Worm (Caenorhabditis elegans): ENCODE data around the gene smex-2.
"Not testable (repeated sequence)": the region's sequence is repeated elsewhere in the genome, so short reads cannot be mapped to it uniquely, and the experiment has no call there.

The smex-2 gene

DNA sequence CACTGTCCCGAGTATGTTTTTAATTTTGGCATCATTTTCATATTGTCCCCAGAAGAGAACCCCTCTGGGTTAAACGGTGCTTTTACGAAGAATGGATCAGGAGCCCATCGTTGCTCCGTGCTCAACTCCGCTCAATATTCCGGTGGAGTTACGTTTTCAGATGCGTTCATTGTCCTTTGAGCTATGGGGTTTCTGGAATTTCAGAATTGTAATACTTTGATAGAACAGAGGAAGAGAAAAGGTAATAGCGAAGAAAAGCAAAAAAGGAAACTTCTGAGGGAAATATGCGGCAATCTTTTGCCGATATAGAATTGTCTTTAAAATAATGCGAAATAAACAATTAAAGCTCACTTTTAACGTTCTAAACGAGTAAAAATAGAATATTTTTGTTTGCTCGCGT lies 41.3 kb downstream of the smex-2 start, which contains the start of gene Y40A1A.3:
Y40A1A.3 (minus strand) TSS at position 101 of the 400 bp plus-strand sequence.
- TF ChIP-seq bed-1 (GFP tag; IDR thresholded peaks at IDR 0.05) (no peak), cebp-2 (GFP tag; IDR thresholded peaks at IDR 0.05) (no peak), snpc-1.3 (tag; optimal IDR thresholded peaks at IDR 0.05; ENCODE audit: insufficient read depth) (no peak), zim-3 (tag; optimal IDR thresholded peaks at IDR 0.05) (no peak), F33H1.4 (GFP tag; IDR thresholded peaks at IDR 0.05) (no peak), nhr-120 (GFP tag; IDR thresholded peaks at IDR 0.05) (no peak), ztf-26 (tag; optimal IDR thresholded peaks at IDR 0.05) (no peak), dpff-1 (tag; optimal IDR thresholded peaks at IDR 0.05) (no peak), hmg-20 (GFP tag; IDR thresholded peaks at IDR 0.05) (no peak), lin-26 (GFP tag; IDR thresholded peaks at IDR 0.05) (no peak), akir-1 (GFP tag; optimal IDR thresholded peaks at IDR 0.05) (no peak), unc-62 (GFP tag; optimal IDR thresholded peaks at IDR 0.05) (no peak), lsy-27 (tag; optimal IDR thresholded peaks at IDR 0.05; ENCODE audit: borderline replicate concordance, insufficient read depth) (no peak), Y79H2A.3 (GFP tag; conservative IDR thresholded peaks at IDR 0.05) (no peak), F39B2.1 (GFP tag; IDR thresholded peaks at IDR 0.05) (no peak), mxl-1 (tag; optimal IDR thresholded peaks at IDR 0.05) (no peak), sea-2 (GFP tag; IDR thresholded peaks at IDR 0.05) (no peak), tbx-9 (tag; optimal IDR thresholded peaks at IDR 0.05; ENCODE audit: borderline replicate concordance) (no peak), egl-18 (GFP tag; IDR thresholded peaks at IDR 0.05) (no peak), ceh-58 (GFP tag; IDR thresholded peaks at IDR 0.05) (no peak)

DNA sequence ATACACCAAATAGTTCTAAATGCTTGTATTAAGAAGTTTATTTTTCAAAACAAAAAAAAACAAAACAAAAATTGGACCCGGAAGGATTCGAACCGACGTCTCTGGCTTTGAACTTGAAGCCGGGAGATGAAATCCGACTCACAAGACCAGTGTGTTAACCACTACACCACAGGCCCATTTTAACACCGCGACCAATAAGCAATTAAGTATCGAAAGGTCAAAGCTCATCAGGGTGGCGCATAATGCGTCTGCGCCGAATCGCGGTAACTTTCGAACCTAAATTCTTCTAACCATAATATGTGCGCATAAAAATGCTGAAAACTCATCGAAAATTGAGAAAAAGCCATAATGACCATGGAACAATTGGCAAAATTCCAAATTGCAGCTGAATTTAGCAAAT lies 45.1 kb downstream of the smex-2 start:
- not testable (repeated sequence) for TF ChIP-seq rpc-1 (optimal IDR thresholded peaks at IDR 0.05)
- TF ChIP-seq rpc-1 (tag; optimal IDR thresholded peaks at IDR 0.05), result peak; percentile 52
- peak; percentile 54 for TF ChIP-seq tbp1 (GFP tag; optimal IDR thresholded peaks at IDR 0.05)

DNA sequence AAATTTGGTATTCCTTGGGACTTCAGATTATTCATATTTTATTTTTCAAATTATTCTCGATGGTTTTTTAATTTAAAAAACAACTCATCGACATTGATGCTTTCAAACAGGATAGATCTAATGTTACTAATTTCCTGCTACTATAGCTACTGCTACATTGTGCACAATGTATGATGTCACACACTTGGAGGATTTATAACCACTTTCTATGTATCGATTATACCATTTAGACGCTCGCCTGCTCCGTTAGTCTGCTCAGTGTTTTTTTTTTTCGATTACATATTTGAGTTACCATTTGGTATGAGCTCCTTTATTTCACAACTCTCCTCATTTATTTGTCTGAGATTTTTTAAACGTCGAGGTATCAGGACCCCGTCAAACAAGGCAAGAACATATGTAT lies 48.8 kb downstream of the smex-2 start, which contains the start of gene Y40A1A.2:
Y40A1A.2 (plus strand) TSS at position 301 of the 400 bp plus-strand sequence.
- TF ChIP-seq him-1 (tag; optimal IDR thresholded peaks at IDR 0.05), result no peak
- no peak for TF ChIP-seq sptf-2 (GFP tag; optimal IDR thresholded peaks at IDR 0.05)
- no peak for TF ChIP-seq cebp-2 (GFP tag; IDR thresholded peaks at IDR 0.05)
- no peak for TF ChIP-seq C06A6.2 (GFP tag; conservative IDR thresholded peaks at IDR 0.05)
- TF ChIP-seq xnd-1 (tag; optimal IDR thresholded peaks at IDR 0.05), result no peak
- TF ChIP-seq nhr-90 (tag; optimal IDR thresholded peaks at IDR 0.05), result no peak
- no peak for TF ChIP-seq madf-3 (GFP tag; IDR thresholded peaks at IDR 0.05)
- TF ChIP-seq let-607 (tag; optimal IDR thresholded peaks at IDR 0.05), result no peak
- no peak for TF ChIP-seq ets-4 (GFP tag; optimal IDR thresholded peaks at IDR 0.05)
- TF ChIP-seq Y79H2A.3 (GFP tag; conservative IDR thresholded peaks at IDR 0.05), result no peak
- TF ChIP-seq ceh-58 (GFP tag; IDR thresholded peaks at IDR 0.05), result no peak
- TF ChIP-seq nhr-179 (tag; optimal IDR thresholded peaks at IDR 0.05), result no peak
- no peak for TF ChIP-seq K12H6.12 (tag; optimal IDR thresholded peaks at IDR 0.05)
- TF ChIP-seq madf-8 (GFP tag; conservative IDR thresholded peaks at IDR 0.05), result no peak
- no peak for TF ChIP-seq hmg-20 (GFP tag; IDR thresholded peaks at IDR 0.05)
- no peak for TF ChIP-seq rpc-1 (optimal IDR thresholded peaks at IDR 0.05)
- no peak for TF ChIP-seq rpc-1 (tag; optimal IDR thresholded peaks at IDR 0.05)
- no peak for TF ChIP-seq hlh-12 (tag; optimal IDR thresholded peaks at IDR 0.05)
- TF ChIP-seq ZK185.1 (tag; optimal IDR thresholded peaks at IDR 0.05; ENCODE audit: poor library complexity, severe bottlenecking), result no peak
- no peak for TF ChIP-seq ceh-91 (GFP tag; IDR thresholded peaks at IDR 0.05)
- no peak for TF ChIP-seq Y67H2A.10 (GFP tag; conservative IDR thresholded peaks at IDR 0.05)
